Fruit fly (Drosophila melanogaster) Kc167 (cell line): ENCODE results near the gene gzl.

Source experiments
- Sin3A ChIP-seq: fragments of >200 bp; optimal IDR thresholded peaks from 2 replicates; lab custom pipeline; 2018; ENCODE audit warnings: missing external identifiers
- psq ChIP-seq: fragments of >200 bp; optimal IDR thresholded peaks from 2 replicates; lab custom pipeline; 2017; ENCODE audit warnings: missing external identifiers
- ttk ChIP-seq: sonication (Bioruptor generic); optimal IDR thresholded peaks from 2 replicates; lab custom pipeline; 2017; ENCODE audit warnings: missing external identifiers

DNA sequence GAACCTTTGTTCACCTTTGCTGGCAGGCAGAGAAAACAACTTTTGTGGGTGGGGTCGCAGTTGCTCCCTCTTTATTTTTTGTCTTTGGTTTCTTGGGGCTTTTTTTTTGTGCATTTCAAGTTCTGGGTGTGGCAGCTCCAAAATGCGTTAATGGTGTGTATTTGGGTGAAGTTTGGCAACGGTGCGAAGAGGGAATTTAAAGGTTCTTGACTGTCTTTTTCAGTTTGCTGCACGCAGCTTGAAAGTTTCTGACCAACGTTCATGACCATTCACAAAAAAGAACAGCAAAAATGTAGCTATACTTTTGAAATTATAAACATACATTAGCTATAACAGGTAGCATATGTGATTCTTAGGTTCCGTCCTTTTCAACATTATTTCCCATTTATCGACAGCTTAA is 49.6 kb downstream of the gzl start:
- TF ChIP-seq psq (lab: Kevin White, UChicago) = no peak
- TF ChIP-seq Sin3A (lab: Kevin White, UChicago) = no peak
- TF ChIP-seq ttk (lab: Kevin White, UChicago) = no peak
